Worm (Caenorhabditis elegans) whole organism, L4/young adult: ENCODE data around the gene pho-14.

Source experiments
- W03F9.2 ChIP-seq: fragments of 150-350 bp; optimal IDR thresholded peaks from 2 replicates; lab custom pipeline; 2014; ENCODE audit warnings: missing biosample characterization, missing genetic modification characterization
- dao-5 ChIP-seq: sonication (generic microtip); optimal IDR thresholded peaks from 2 replicates; lab custom pipeline; 2016; ENCODE audit warnings: missing genotype, missing genetic modification characterization, moderate library complexity, missing compliant biosample characterization
- him-1 ChIP-seq: sonication (generic microtip); optimal IDR thresholded peaks from 2 replicates; lab custom pipeline; 2016; ENCODE audit warnings: missing genotype, missing genetic modification reagents, missing genetic modification characterization, missing compliant biosample characterization

pho-14 gene

ce11 chrII:1049849-1050248, 50.8 kb downstream of the pho-14 start, which contains the start of gene fbxb-40:
fbxb-40 (minus strand) TSS chrII:1049949.
- TF ChIP-seq W03F9.2 (tag; lab: Kevin White, UChicago), result no peak
- TF ChIP-seq dao-5 (tag; lab: Kevin White, UChicago), result no peak
- TF ChIP-seq him-1 (tag; lab: Kevin White, UChicago), result no peak
